Fruit fly (Drosophila melanogaster): ENCODE data around the gene RpL13A.
A peak's percentile ranks its signal among the peaks of the same experiment; 100 is the strongest.

The RpL13A gene

DNA sequence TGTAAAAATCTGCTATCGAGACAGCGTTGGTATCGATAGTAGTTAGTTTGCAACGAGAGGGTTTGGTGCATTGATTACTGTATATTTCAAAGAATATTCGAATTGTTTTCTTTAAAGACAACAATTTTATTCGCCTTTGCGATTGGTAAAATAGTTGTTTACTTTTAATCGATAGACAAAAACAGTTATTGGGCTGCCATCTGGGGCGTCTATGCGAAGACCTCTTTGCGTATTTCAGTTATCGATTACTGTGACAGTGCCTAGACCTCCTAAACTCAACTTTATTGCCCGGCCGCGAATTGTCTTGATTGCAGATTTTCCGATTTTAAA, 11.2 kb upstream of the RpL13A start, which contains the start of gene Atu (continued):
- TF ChIP-seq CG2712 (tag; optimal IDR thresholded peaks at IDR 0.05) = peak; percentile 49
- no peak for TF ChIP-seq CG4707 (GFP tag; optimal IDR thresholded peaks at IDR 0.05)
- TF ChIP-seq br (optimal IDR thresholded peaks at IDR 0.05) = no peak
- TF ChIP-seq Gsc (GFP tag; IDR thresholded peaks at IDR 0.05) = no peak
- TF ChIP-seq lmd (GFP tag; IDR thresholded peaks at IDR 0.05) = no peak
- TF ChIP-seq Stat92E (GFP tag; optimal IDR thresholded peaks at IDR 0.05) = no peak
- TF ChIP-seq CG10543 (GFP tag; optimal IDR thresholded peaks at IDR 0.05) = no peak
- TF ChIP-seq D19B (GFP tag; optimal IDR thresholded peaks at IDR 0.05) = no peak
- peak; percentile 62 for TF ChIP-seq row (GFP tag; IDR thresholded peaks at IDR 0.05)
- TF ChIP-seq HmgD (GFP tag; optimal IDR thresholded peaks at IDR 0.05) = peak; percentile 51
- TF ChIP-seq CG4854 (GFP tag; optimal IDR thresholded peaks at IDR 0.05) = no peak
- TF ChIP-seq CG18011 (GFP tag; optimal IDR thresholded peaks at IDR 0.05) = no peak
- no peak for TF ChIP-seq caup (GFP tag; optimal IDR thresholded peaks at IDR 0.05; ENCODE audit: severe bottlenecking)
- TF ChIP-seq HLHmδ (GFP tag; optimal IDR thresholded peaks at IDR 0.05) = no peak
- no peak for TF ChIP-seq unpg (GFP tag; optimal IDR thresholded peaks at IDR 0.05)
- TF ChIP-seq CG13424 (tag; optimal IDR thresholded peaks at IDR 0.05) = peak; percentile 39
- TF ChIP-seq CG14860 (GFP tag; IDR thresholded peaks at IDR 0.05; ENCODE audit: partially characterized antibody) = peak; percentile 94
- peak; percentile 32 for TF ChIP-seq Dad (GFP tag; optimal IDR thresholded peaks at IDR 0.05)
- no peak for TF ChIP-seq aop (GFP tag; IDR thresholded peaks at IDR 0.05)
- TF ChIP-seq CG32532 (GFP tag; IDR thresholded peaks at IDR 0.05) = no peak
- peak; percentile 73 for TF ChIP-seq Abd-B (GFP tag; optimal IDR thresholded peaks at IDR 0.05)
- no peak for TF ChIP-seq ash1 (GFP tag; optimal IDR thresholded peaks at IDR 0.05)
- TF ChIP-seq ham (GFP tag; IDR thresholded peaks at IDR 0.05) = no peak
- TF ChIP-seq nom (GFP tag; optimal IDR thresholded peaks at IDR 0.05) = no peak
- TF ChIP-seq Asciz (GFP tag; optimal IDR thresholded peaks at IDR 0.05) = no peak
- no peak for TF ChIP-seq dimm (GFP tag; IDR thresholded peaks at IDR 0.05)
- no peak for TF ChIP-seq D (optimal IDR thresholded peaks at IDR 0.05)
- TF ChIP-seq D (GFP tag; optimal IDR thresholded peaks at IDR 0.05) = no peak
- no peak for TF ChIP-seq H15 (GFP tag; IDR thresholded peaks at IDR 0.05)
- no peak for TF ChIP-seq vvl (GFP tag; IDR thresholded peaks at IDR 0.05)
- TF ChIP-seq sim (GFP tag; IDR thresholded peaks at IDR 0.05) = no peak
- no peak for TF ChIP-seq Aef1 (GFP tag; IDR thresholded peaks at IDR 0.05)
- TF ChIP-seq dm (GFP tag; optimal IDR thresholded peaks at IDR 0.05) = no peak
- TF ChIP-seq fd96Cb (tag; optimal IDR thresholded peaks at IDR 0.05) = no peak
- TF ChIP-seq Blimp-1 (GFP tag; optimal IDR thresholded peaks at IDR 0.05) = no peak
- peak; percentile 92 for TF ChIP-seq Doc3 (GFP tag; IDR thresholded peaks at IDR 0.05; ENCODE audit: partially characterized antibody)
- no peak for TF ChIP-seq trh (GFP tag; optimal IDR thresholded peaks at IDR 0.05)
- TF ChIP-seq odd (GFP tag; optimal IDR thresholded peaks at IDR 0.05) = no peak
- peak; percentile 39; the same call in 1 of the 3 replicates for TF ChIP-seq CG34422 (GFP tag; IDR thresholded peaks at IDR 0.05)
- peak; percentile 13 for TF ChIP-seq CG1647 (GFP tag; optimal IDR thresholded peaks at IDR 0.05)
- no peak for TF ChIP-seq ac (GFP tag; optimal IDR thresholded peaks at IDR 0.05)
- peak; percentile 73 for TF ChIP-seq hkb (optimal IDR thresholded peaks at IDR 0.05)
- TF ChIP-seq hkb (GFP tag; IDR thresholded peaks at IDR 0.05) = no peak
- TF ChIP-seq CG8924 (tag; optimal IDR thresholded peaks at IDR 0.05) = peak; percentile 33
- TF ChIP-seq Lhr (GFP tag; optimal IDR thresholded peaks at IDR 0.05) = peak; percentile 11
- no peak for TF ChIP-seq CG9609 (GFP tag; optimal IDR thresholded peaks at IDR 0.05)
- TF ChIP-seq lilli (GFP tag; optimal IDR thresholded peaks at IDR 0.05) = peak; percentile 48
- no peak for TF ChIP-seq eve (GFP tag; optimal IDR thresholded peaks at IDR 0.05)
- TF ChIP-seq CG1529 (GFP tag; optimal IDR thresholded peaks at IDR 0.05) = no peak
- no peak for TF ChIP-seq crol (GFP tag; IDR thresholded peaks at IDR 0.05)
- no peak for TF ChIP-seq Hr39 (optimal IDR thresholded peaks at IDR 0.05)
- peak; percentile 28 for TF ChIP-seq Chrac-16 (GFP tag; optimal IDR thresholded peaks at IDR 0.05)
- peak; percentile 38 for TF ChIP-seq CG10147 (GFP tag; optimal IDR thresholded peaks at IDR 0.05)

Measured in whole organism, embryonic.